Worm (Caenorhabditis elegans) whole organism, midembryonic: ENCODE measurements around the gene F36H5.12.

Experiments used
- T22C8.4 ChIP-seq: fragments of 200-800 bp; sonication (Bioruptor generic); IDR thresholded peaks from 2 replicates; pipeline ENCODE4 v1.3.6; 2022; ENCODE audit warnings: missing genetic modification characterization, missing compliant biosample characterization
- cog-1 ChIP-seq: sonication (generic microtip); optimal IDR thresholded peaks from 2 replicates; lab custom pipeline; 2016; ENCODE audit warnings: missing genetic modification characterization, missing compliant biosample characterization
- flt-1 ChIP-seq: fragments of 200-800 bp; sonication (Bioruptor generic); IDR thresholded peaks from 2 replicates; pipeline ENCODE4 v1.3.6; 2022; ENCODE audit warnings: missing genetic modification characterization, missing compliant biosample characterization
- klf-2 ChIP-seq: fragments of 200-800 bp; sonication (Bioruptor generic); conservative IDR thresholded peaks from 2 replicates; pipeline ENCODE4 v1.3.6; 2022; ENCODE audit warnings: missing genetic modification reagents, missing genetic modification characterization, missing compliant biosample characterization
- med-1 ChIP-seq: sonication (generic microtip); optimal IDR thresholded peaks from 2 replicates; lab custom pipeline; 2017; ENCODE audit warnings: missing genetic modification characterization, mild to moderate bottlenecking, missing compliant biosample characterization, antibody characterized with exemption, missing genetic modification reagents; ENCODE audit not compliant: insufficient read depth
- ref-1 ChIP-seq: fragments of 200-800 bp; sonication (Bioruptor generic); conservative IDR thresholded peaks from 2 replicates; pipeline ENCODE4 v1.3.6; 2022; ENCODE audit warnings: missing genetic modification reagents, missing genetic modification characterization, missing compliant biosample characterization
- tab-1 ChIP-seq: fragments of 200-800 bp; sonication (Bioruptor generic); IDR thresholded peaks from 2 replicates; pipeline ENCODE4 v1.3.6; 2022; ENCODE audit warnings: missing genetic modification characterization, missing compliant biosample characterization
- ztf-23 ChIP-seq: fragments of 200-800 bp; sonication (Bioruptor generic); IDR thresholded peaks from 2 replicates; pipeline ENCODE4 v1.3.6; 2022; ENCODE audit warnings: missing genetic modification reagents, missing genetic modification characterization, missing compliant biosample characterization
- ztf-29 ChIP-seq: fragments of 200-800 bp; sonication (Bioruptor generic); IDR thresholded peaks from 2 replicates; pipeline ENCODE4 v1.3.6; 2022; ENCODE audit warnings: missing genetic modification reagents, missing genetic modification characterization, missing compliant biosample characterization

ce11 chrII:1766715-1767114 lies 24.1 kb downstream of the F36H5.12 start:
- TF ChIP-seq flt-1 (no peak), ztf-29 (GFP tag; lab: Robert Waterston, UW) (no peak), tab-1 (no peak), cog-1 (tag; lab: Kevin White, UChicago) (no peak), klf-2 (GFP tag; lab: Robert Waterston, UW) (no peak), med-1 (GFP tag; lab: Kevin White, UChicago) (no peak), ztf-23 (GFP tag; lab: Robert Waterston, UW) (no peak), ref-1 (GFP tag; lab: Robert Waterston, UW) (no peak), T22C8.4 (no peak)
